Worm (Caenorhabditis elegans): ENCODE measurements around the gene C44F1.1.

DNA sequence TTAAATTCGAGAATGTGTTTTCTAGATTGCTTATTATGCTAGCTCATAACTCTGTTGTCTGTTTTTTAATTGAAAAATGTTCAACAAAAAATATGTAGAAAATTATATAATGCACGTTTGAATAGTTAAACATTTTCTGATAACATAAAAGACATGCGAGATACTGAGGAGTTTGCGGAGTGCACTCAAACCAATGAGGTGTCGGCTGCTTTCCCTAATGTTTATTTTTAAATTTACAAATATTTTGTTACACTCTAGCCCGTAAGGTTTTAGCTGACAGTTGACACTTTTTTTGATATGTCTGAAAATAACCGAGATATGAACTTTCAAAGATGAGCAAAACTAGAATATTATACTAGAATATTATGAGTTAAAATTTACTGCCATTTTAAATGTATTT, 776 bp downstream of the C44F1.1 start:
- TF ChIP-seq pes-1 (GFP tag; IDR thresholded peaks at IDR 0.05) (no peak), tbx-11 (GFP tag; IDR thresholded peaks at IDR 0.05) (no peak)

Measured in whole organism, early embryonic.